Worm (Caenorhabditis elegans) whole organism, young adult: ENCODE results near the gene R13A5.11.

ENCODE experiments used
- B0019.2 ChIP-seq: fragments of 200-800 bp; sonication (Bioruptor generic); conservative IDR thresholded peaks from 2 replicates; pipeline ENCODE4 v1.3.6; 2022; ENCODE audit warnings: missing genetic modification reagents, missing genetic modification characterization, missing compliant biosample characterization
- F22D6.2 ChIP-seq: sonication (generic microtip); optimal IDR thresholded peaks from 2 replicates; lab custom pipeline; 2016; ENCODE audit warnings: mild to moderate bottlenecking, missing genetic modification characterization, missing compliant biosample characterization
- F23B12.7 ChIP-seq: sonication (generic microtip); optimal IDR thresholded peaks from 2 replicates; lab custom pipeline; 2017; ENCODE audit warnings: missing genetic modification characterization, mild to moderate bottlenecking, missing compliant biosample characterization, antibody characterized with exemption, moderate library complexity; ENCODE audit not compliant: insufficient read depth
- F33H1.4 ChIP-seq: fragments of 200-800 bp; sonication (Bioruptor generic); IDR thresholded peaks from 2 replicates; pipeline ENCODE4 v1.3.6; 2022; ENCODE audit warnings: missing genetic modification reagents, missing genetic modification characterization, missing compliant biosample characterization
- F37B4.10 ChIP-seq: fragments of 200-800 bp; sonication (Bioruptor generic); IDR thresholded peaks from 2 replicates; pipeline ENCODE4 v1.3.6; 2022; ENCODE audit warnings: missing genetic modification characterization, missing compliant biosample characterization
- F39B2.1 ChIP-seq: fragments of 200-800 bp; sonication (Bioruptor generic); IDR thresholded peaks from 2 replicates; pipeline ENCODE4 v1.3.6; 2022; ENCODE audit warnings: missing genetic modification reagents, missing genetic modification characterization, missing compliant biosample characterization
- F57A8.1 ChIP-seq: fragments of 200-800 bp; sonication (Bioruptor generic); optimal IDR thresholded peaks from 2 replicates; lab custom pipeline; 2018; ENCODE audit warnings: mild to moderate bottlenecking, missing genetic modification characterization, moderate library complexity, missing compliant biosample characterization
- Y53G8AR.9 ChIP-seq: fragments of 200-800 bp; sonication (Bioruptor generic); conservative IDR thresholded peaks from 2 replicates; pipeline ENCODE4 v1.3.6; 2022; ENCODE audit warnings: missing genetic modification reagents, missing genetic modification characterization, missing compliant biosample characterization
- Y67H2A.10 ChIP-seq: fragments of 200-800 bp; sonication (Bioruptor generic); conservative IDR thresholded peaks from 2 replicates; pipeline ENCODE4 v1.3.6; 2022; ENCODE audit warnings: missing genetic modification reagents, missing genetic modification characterization, missing compliant biosample characterization
- Y95B8A.8 ChIP-seq: fragments of 200-800 bp; sonication (Bioruptor generic); IDR thresholded peaks from 2 replicates; pipeline ENCODE4 v1.3.6; 2022; ENCODE audit warnings: missing genetic modification reagents, missing genetic modification characterization, missing compliant biosample characterization
- ceh-27 ChIP-seq: fragments of 200-800 bp; sonication (Bioruptor generic); optimal IDR thresholded peaks from 2 replicates; lab custom pipeline; 2018; ENCODE audit warnings: mild to moderate bottlenecking, missing genetic modification characterization, moderate library complexity, missing compliant biosample characterization
- ceh-58 ChIP-seq: fragments of 200-800 bp; sonication (Bioruptor generic); IDR thresholded peaks from 2 replicates; pipeline ENCODE4 v1.3.6; 2022; ENCODE audit warnings: missing genetic modification characterization, missing compliant biosample characterization
- ceh-79 ChIP-seq: sonication (generic microtip); optimal IDR thresholded peaks from 2 replicates; lab custom pipeline; 2017; ENCODE audit warnings: mild to moderate bottlenecking, missing genetic modification characterization, missing compliant biosample characterization
- chd-7 ChIP-seq: sonication (generic microtip); optimal IDR thresholded peaks from 2 replicates; lab custom pipeline; 2016; ENCODE audit warnings: mild to moderate bottlenecking, missing genetic modification characterization, moderate library complexity, missing compliant biosample characterization
- egl-44 ChIP-seq: fragments of 200-800 bp; sonication (Bioruptor generic); IDR thresholded peaks from 2 replicates; pipeline ENCODE4 v1.3.6; 2022; ENCODE audit warnings: missing genetic modification reagents, missing genetic modification characterization, missing compliant biosample characterization
- egrh-3 ChIP-seq: fragments of 200-800 bp; sonication (Bioruptor generic); IDR thresholded peaks from 2 replicates; pipeline ENCODE4 v1.3.6; 2022; ENCODE audit warnings: missing genetic modification reagents, missing genetic modification characterization, missing compliant biosample characterization
- hlh-12 ChIP-seq: sonication (generic microtip); optimal IDR thresholded peaks from 2 replicates; lab custom pipeline; 2016; ENCODE audit warnings: missing genetic modification characterization, missing compliant biosample characterization
- hlh-26 ChIP-seq: fragments of 200-800 bp; sonication (Bioruptor generic); conservative IDR thresholded peaks from 2 replicates; pipeline ENCODE4 v1.3.6; 2022; ENCODE audit warnings: missing genetic modification reagents, missing genetic modification characterization, missing compliant biosample characterization
- hrde-1 ChIP-seq: sonication (generic microtip); optimal IDR thresholded peaks from 2 replicates; lab custom pipeline; 2016; ENCODE audit warnings: missing genetic modification characterization, mild to moderate bottlenecking, missing compliant biosample characterization, moderate library complexity, missing genotype, missing genetic modification reagents, borderline replicate concordance
- lin-54 ChIP-seq: fragments of 200-800 bp; sonication (Bioruptor generic); optimal IDR thresholded peaks from 2 replicates; lab custom pipeline; 2018; ENCODE audit warnings: mild to moderate bottlenecking, missing genetic modification characterization, missing compliant biosample characterization
- mcd-1 ChIP-seq: fragments of 200-800 bp; sonication (Bioruptor generic); IDR thresholded peaks from 2 replicates; pipeline ENCODE4 v1.3.6; 2022; ENCODE audit warnings: missing genetic modification reagents, missing genetic modification characterization, missing compliant biosample characterization
- nfya-1 ChIP-seq: sonication (generic microtip); optimal IDR thresholded peaks from 2 replicates; lab custom pipeline; 2017; ENCODE audit warnings: antibody characterized with exemption, missing compliant biosample characterization, missing genetic modification characterization, borderline replicate concordance; ENCODE audit not compliant: insufficient read depth
- nfya-2 ChIP-seq: fragments of 200-800 bp; sonication (Bioruptor generic); IDR thresholded peaks from 2 replicates; pipeline ENCODE4 v1.3.6; 2022; ENCODE audit warnings: missing genetic modification reagents, missing genetic modification characterization, missing compliant biosample characterization
- nfyb-1 ChIP-seq: fragments of 200-800 bp; sonication (Bioruptor generic); IDR thresholded peaks from 2 replicates; pipeline ENCODE4 v1.3.6; 2022; ENCODE audit warnings: missing genetic modification reagents, missing genetic modification characterization, missing compliant biosample characterization
- nhr-27 ChIP-seq: fragments of 200-800 bp; sonication (Bioruptor generic); optimal IDR thresholded peaks from 2 replicates; lab custom pipeline; 2018; ENCODE audit warnings: mild to moderate bottlenecking, missing genetic modification characterization, moderate library complexity, missing compliant biosample characterization
- nhr-80 ChIP-seq: sonication (generic microtip); optimal IDR thresholded peaks from 2 replicates; lab custom pipeline; 2016; ENCODE audit warnings: missing genetic modification characterization, missing compliant biosample characterization
- nhr-90 ChIP-seq: sonication (generic microtip); optimal IDR thresholded peaks from 2 replicates; lab custom pipeline; 2016; ENCODE audit warnings: missing genotype, mild to moderate bottlenecking, missing genetic modification characterization, missing compliant biosample characterization
- pbrm-1 ChIP-seq: fragments of 200-800 bp; sonication (Bioruptor generic); IDR thresholded peaks from 2 replicates; pipeline ENCODE4 v1.3.6; 2022; ENCODE audit warnings: missing genetic modification reagents, missing genetic modification characterization, missing compliant biosample characterization
- repo-1 ChIP-seq: sonication (generic microtip); optimal IDR thresholded peaks from 2 replicates; lab custom pipeline; 2017; ENCODE audit warnings: mild to moderate bottlenecking, missing genetic modification characterization, missing compliant biosample characterization
- snpc-3.4 ChIP-seq: sonication (generic microtip); optimal IDR thresholded peaks from 2 replicates; lab custom pipeline; 2017; ENCODE audit warnings: missing genetic modification characterization, mild to moderate bottlenecking, missing compliant biosample characterization, antibody characterized with exemption, moderate library complexity, missing genotype, missing genetic modification reagents
- somi-1 ChIP-seq: fragments of 200-800 bp; sonication (Bioruptor generic); optimal IDR thresholded peaks from 2 replicates; lab custom pipeline; 2018; ENCODE audit warnings: mild to moderate bottlenecking, missing genetic modification characterization, missing compliant biosample characterization
- tbp1 ChIP-seq: fragments of 200-800 bp; sonication (Bioruptor generic); optimal IDR thresholded peaks from 2 replicates; lab custom pipeline; 2018; ENCODE audit warnings: mild to moderate bottlenecking, missing genetic modification characterization, missing compliant biosample characterization
- tbx-9 ChIP-seq: sonication (generic microtip); optimal IDR thresholded peaks from 2 replicates; lab custom pipeline; 2016; ENCODE audit warnings: borderline replicate concordance, missing genetic modification characterization, inconsistent platforms, missing compliant biosample characterization
- unc-62 ChIP-seq: fragments of 150-350 bp; optimal IDR thresholded peaks from 2 replicates; lab custom pipeline; 2014; ENCODE audit warnings: missing biosample characterization, missing genetic modification reagents, missing genetic modification characterization
- xnd-1 ChIP-seq: sonication (generic microtip); optimal IDR thresholded peaks from 2 replicates; lab custom pipeline; 2016; ENCODE audit warnings: missing genotype, missing genetic modification reagents, missing genetic modification characterization, missing compliant biosample characterization
- ztf-3 ChIP-seq: fragments of 200-800 bp; sonication (Bioruptor generic); optimal IDR thresholded peaks from 2 replicates; lab custom pipeline; 2018; ENCODE audit warnings: mild to moderate bottlenecking, missing genetic modification characterization, missing compliant biosample characterization
- ztf-6 ChIP-seq: fragments of 200-800 bp; sonication (Bioruptor generic); IDR thresholded peaks from 2 replicates; pipeline ENCODE4 v1.3.6; 2022; ENCODE audit warnings: missing genetic modification reagents, missing genetic modification characterization, missing compliant biosample characterization

The R13A5.11 gene

ce11 chrIII:7641337-7641736 lies 48.2 kb upstream of the R13A5.11 start:
- TF ChIP-seq nfya-1 (tag; lab: Kevin White, UChicago), result no peak
- TF ChIP-seq tbp1, result no peak
- no peak for TF ChIP-seq pbrm-1
- no peak for TF ChIP-seq ceh-58 (GFP tag; lab: Robert Waterston, UW)
- no peak for TF ChIP-seq egl-44 (GFP tag; lab: Robert Waterston, UW)
- no peak for TF ChIP-seq hrde-1 (tag; lab: Kevin White, UChicago)
- TF ChIP-seq Y53G8AR.9, result no peak
- TF ChIP-seq ztf-6 (GFP tag; lab: Robert Waterston, UW), result no peak
- TF ChIP-seq Y67H2A.10 (GFP tag; lab: Robert Waterston, UW), result no peak
- TF ChIP-seq hlh-26 (GFP tag; lab: Robert Waterston, UW), result no peak
- no peak for TF ChIP-seq tbx-9 (tag; lab: Kevin White, UChicago)
- TF ChIP-seq hlh-12 (tag; lab: Kevin White, UChicago), result no peak
- TF ChIP-seq nhr-90 (tag; lab: Kevin White, UChicago), result no peak
- no peak for TF ChIP-seq nfyb-1 (GFP tag; lab: Robert Waterston, UW)
- TF ChIP-seq egrh-3 (GFP tag; lab: Robert Waterston, UW), result no peak
- no peak for TF ChIP-seq mcd-1 (GFP tag; lab: Robert Waterston, UW)
- TF ChIP-seq ceh-79, result no peak
- no peak for TF ChIP-seq nhr-27 (tag; lab: Kevin White, UChicago)

DNA sequence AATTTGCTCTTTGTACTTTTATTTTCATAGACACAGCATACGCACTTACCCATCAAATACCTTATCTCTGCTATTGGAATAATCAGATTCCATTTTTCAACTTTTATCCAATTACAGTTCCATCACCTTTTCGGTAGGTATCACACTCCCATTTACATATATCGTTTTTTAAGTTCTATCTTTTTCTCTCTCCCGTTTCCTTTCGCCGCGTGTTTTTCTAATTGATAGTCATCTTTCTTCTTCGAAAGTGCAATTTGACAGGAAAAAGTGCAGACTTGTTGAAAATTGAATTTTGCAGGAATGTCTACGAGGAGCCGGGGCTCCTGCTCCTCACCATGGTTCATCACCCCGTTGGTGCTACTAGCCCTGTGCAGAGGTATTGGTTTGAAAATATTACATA lies 32.0 kb upstream of the R13A5.11 start, which contains the start of gene fbn-1:
TSS of gene fbn-1 (plus strand) at position 301 of the 400 bp plus-strand sequence.
- TF ChIP-seq snpc-3.4, result no peak
- no peak for TF ChIP-seq ceh-79
- no peak for TF ChIP-seq nfya-2 (GFP tag; lab: Robert Waterston, UW)

ce11 chrIII:7622922-7623321 lies 29.8 kb upstream of the R13A5.11 start:
- TF ChIP-seq F39B2.1 (GFP tag; lab: Robert Waterston, UW) (no peak), B0019.2 (GFP tag; lab: Robert Waterston, UW) (no peak), lin-54 (GFP tag; lab: Kevin White, UChicago) (no peak), mcd-1 (GFP tag; lab: Robert Waterston, UW) (no peak), somi-1 (GFP tag; lab: Kevin White, UChicago) (no peak), xnd-1 (tag; lab: Kevin White, UChicago) (no peak), nhr-80 (tag; lab: Kevin White, UChicago) (no peak), F57A8.1 (GFP tag; lab: Kevin White, UChicago) (no peak), F37B4.10 (GFP tag; lab: Robert Waterston, UW) (no peak), F23B12.7 (tag; lab: Kevin White, UChicago) (no peak), ceh-27 (GFP tag; lab: Kevin White, UChicago) (no peak), ztf-3 (GFP tag; lab: Kevin White, UChicago) (no peak), repo-1 (no peak), F22D6.2 (tag; lab: Kevin White, UChicago) (no peak), chd-7 (no peak)

DNA sequence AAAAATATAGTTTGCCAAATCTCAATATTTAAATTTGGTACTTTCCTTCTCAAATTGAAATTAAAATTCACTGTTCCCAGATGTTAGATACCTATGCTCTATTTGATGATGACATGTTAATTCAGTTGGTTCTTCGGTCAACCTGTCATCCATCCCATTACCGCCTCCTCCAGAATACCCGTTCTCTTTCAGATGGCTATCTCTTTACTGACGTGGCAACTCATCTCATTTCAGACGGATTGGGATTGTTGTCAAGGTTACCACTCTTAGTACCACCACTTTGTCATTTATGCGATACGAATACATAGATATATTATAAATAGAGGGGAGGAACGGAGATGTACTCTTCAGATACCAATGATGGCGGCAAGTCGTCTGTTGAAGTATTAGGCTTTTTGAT lies 28.2 kb upstream of the R13A5.11 start:
- TF ChIP-seq unc-62 (GFP tag; lab: Kevin White, UChicago) (peak; percentile 69), hlh-26 (GFP tag; lab: Robert Waterston, UW) (no peak), F33H1.4 (GFP tag; lab: Robert Waterston, UW) (no peak), Y95B8A.8 (GFP tag; lab: Robert Waterston, UW) (no peak)
